Fruit fly (Drosophila melanogaster) whole organism, wandering third instar larva: Measurements from ENCODE around the gene CG9733.

Source experiments
- Abd-B ChIP-seq: fragments of >200 bp; optimal IDR thresholded peaks from 2 replicates; lab custom pipeline; 2017; ENCODE audit warnings: missing biosample characterization, missing genetic modification characterization
- CG32264 ChIP-seq: fragments of 200-800 bp; sonication (Bioruptor generic); optimal IDR thresholded peaks from 2 replicates; lab custom pipeline; 2016; ENCODE audit warnings: missing biosample characterization, missing genetic modification characterization
- CG9705 ChIP-seq: fragments of 200-800 bp; sonication (Bioruptor generic); optimal IDR thresholded peaks from 2 replicates; lab custom pipeline; 2018; ENCODE audit warnings: missing biosample characterization, mild to moderate bottlenecking, missing genetic modification characterization
- CrebA ChIP-seq: fragments of 200-800 bp; sonication (Bioruptor generic); optimal IDR thresholded peaks from 2 replicates; lab custom pipeline; 2016; ENCODE audit warnings: missing biosample characterization, mild to moderate bottlenecking, missing genetic modification characterization, borderline replicate concordance
- Dfd ChIP-seq: fragments of >200 bp; optimal IDR thresholded peaks from 2 replicates; lab custom pipeline; 2017; ENCODE audit warnings: missing biosample characterization, missing genetic modification characterization
- Dif ChIP-seq: fragments of 200-275, 200-300 bp; sonication (Bioruptor generic); optimal IDR thresholded peaks from 2 replicates; lab custom pipeline; 2018; ENCODE audit warnings: missing biosample characterization, missing genetic modification characterization; ENCODE audit not compliant: partially characterized antibody
- GATAd ChIP-seq: sonication (Bioruptor generic); optimal IDR thresholded peaks from 2 replicates; lab custom pipeline; 2016; ENCODE audit warnings: missing biosample characterization, missing genetic modification characterization
- HLH106 ChIP-seq: fragments of 200-800 bp; optimal IDR thresholded peaks from 3 replicates; lab custom pipeline; 2019; ENCODE audit warnings: missing biosample characterization, mild to moderate bottlenecking, missing genetic modification characterization, moderate library complexity
- Hnf4 ChIP-seq: fragments of 200-800 bp; sonication (Bioruptor generic); optimal IDR thresholded peaks from 2 replicates; lab custom pipeline; 2016; ENCODE audit warnings: missing biosample characterization, mild to moderate bottlenecking, missing genetic modification characterization
- Hr78 ChIP-seq: fragments of >200 bp; optimal IDR thresholded peaks from 2 replicates; lab custom pipeline; 2017; ENCODE audit warnings: missing biosample characterization, missing genetic modification characterization
- Hr83 ChIP-seq: fragments of 200-300 bp; sonication (Bioruptor generic); optimal IDR thresholded peaks from 2 replicates; lab custom pipeline; 2016; ENCODE audit warnings: missing biosample characterization, mild to moderate bottlenecking, missing genetic modification characterization, moderate library complexity; ENCODE audit not compliant: poor library complexity, severe bottlenecking
- Jra ChIP-seq: sonication (Bioruptor generic); optimal IDR thresholded peaks from 2 replicates; lab custom pipeline; 2016; ENCODE audit warnings: missing biosample characterization, missing genetic modification characterization
- Mio ChIP-seq: sonication (Bioruptor generic); optimal IDR thresholded peaks from 2 replicates; lab custom pipeline; 2016; ENCODE audit warnings: missing biosample characterization, missing genetic modification characterization
- Myc ChIP-seq: fragments of >200 bp; optimal IDR thresholded peaks from 2 replicates; lab custom pipeline; 2017
- N ChIP-seq: fragments of >200 bp; optimal IDR thresholded peaks from 2 replicates; lab custom pipeline; 2018; ENCODE audit warnings: missing biosample characterization, missing external identifiers, missing genetic modification characterization
- OdsH ChIP-seq: fragments of 200-800 bp; sonication (Bioruptor generic); optimal IDR thresholded peaks from 2 replicates; lab custom pipeline; 2016; ENCODE audit warnings: missing biosample characterization, mild to moderate bottlenecking, missing genetic modification characterization
- Rel ChIP-seq, 2 experiments: fragments of 200-800 bp; sonication (Bioruptor generic) in 1 of 2; optimal IDR thresholded peaks; 2 replicates in 1 of 2; 3 replicates in 1 of 2; lab custom pipeline; 2016 to 2019; ENCODE audit warnings: mild to moderate bottlenecking in 2 of 2, missing biosample characterization in 2 of 2, missing genetic modification characterization in 2 of 2, moderate library complexity in 1 of 2
- Sp1 ChIP-seq: fragments of 200-800 bp; sonication (Bioruptor generic); optimal IDR thresholded peaks from 3 replicates; lab custom pipeline; 2019; ENCODE audit warnings: missing biosample characterization, mild to moderate bottlenecking, missing genetic modification characterization, moderate library complexity
- Vsx2 ChIP-seq: fragments of 200-300, 225-300 bp; sonication (Bioruptor generic); optimal IDR thresholded peaks from 2 replicates; lab custom pipeline; 2018; ENCODE audit warnings: missing biosample characterization, missing genetic modification characterization; ENCODE audit not compliant: partially characterized antibody
- br ChIP-seq: fragments of 200-800 bp; sonication (Bioruptor generic); optimal IDR thresholded peaks from 2 replicates; lab custom pipeline; 2016; ENCODE audit warnings: missing biosample characterization, missing genetic modification characterization
- brk ChIP-seq: fragments of 200-800 bp; sonication (Bioruptor generic); optimal IDR thresholded peaks from 2 replicates; lab custom pipeline; 2016; ENCODE audit warnings: missing biosample characterization, mild to moderate bottlenecking, missing genetic modification characterization
- dl ChIP-seq, 2 experiments: fragments of 175-275, 200-275 bp in 1 of 2; fragments of 200-275 bp in 1 of 2; sonication (Bioruptor generic); optimal IDR thresholded peaks; lab custom pipeline; 2018; ENCODE audit warnings: mild to moderate bottlenecking in 2 of 2, missing biosample characterization in 2 of 2, missing genetic modification characterization in 2 of 2, moderate library complexity in 2 of 2; ENCODE audit not compliant: partially characterized antibody in 2 of 2, insufficient read depth in 1 of 2
- dmrt93B ChIP-seq: fragments of 200-800 bp; sonication (Bioruptor generic); optimal IDR thresholded peaks from 2 replicates; lab custom pipeline; 2018; ENCODE audit warnings: missing biosample characterization, mild to moderate bottlenecking, missing genetic modification characterization
- dsf ChIP-seq: sonication (Bioruptor generic); optimal IDR thresholded peaks from 2 replicates; lab custom pipeline; 2016; ENCODE audit warnings: missing biosample characterization, missing genetic modification characterization, borderline replicate concordance
- ey ChIP-seq: fragments of 200-800 bp; sonication (Bioruptor generic); optimal IDR thresholded peaks from 2 replicates; lab custom pipeline; 2016; ENCODE audit warnings: missing biosample characterization, missing genetic modification characterization
- foxo ChIP-seq, 2 experiments: fragments of 200-800 bp; sonication (Bioruptor generic); optimal IDR thresholded peaks; 2 replicates in 1 of 2; 3 replicates in 1 of 2; lab custom pipeline; 2016 to 2017; ENCODE audit warnings: missing biosample characterization in 2 of 2, missing genetic modification characterization in 2 of 2
- fru ChIP-seq: fragments of 200-800 bp; sonication (Bioruptor generic); optimal IDR thresholded peaks from 3 replicates; lab custom pipeline; 2016; ENCODE audit warnings: missing biosample characterization, mild to moderate bottlenecking, missing genetic modification characterization
- h ChIP-seq: fragments of 200-800 bp; sonication (Bioruptor generic); optimal IDR thresholded peaks from 3 replicates; lab custom pipeline; 2016; ENCODE audit warnings: missing biosample characterization, mild to moderate bottlenecking, missing genetic modification characterization
- jim ChIP-seq: fragments of 175-275, 200-325 bp; sonication (Bioruptor generic); optimal IDR thresholded peaks from 2 replicates; lab custom pipeline; 2016; ENCODE audit warnings: missing biosample characterization, mild to moderate bottlenecking, missing genetic modification characterization
- lola ChIP-seq: fragments of >200 bp; optimal IDR thresholded peaks from 2 replicates; lab custom pipeline; 2017; ENCODE audit warnings: missing biosample characterization, missing genetic modification characterization
- pan ChIP-seq: fragments of >200 bp; optimal IDR thresholded peaks from 2 replicates; lab custom pipeline; 2017
- psq ChIP-seq: fragments of 200-800 bp; sonication (Bioruptor generic); optimal IDR thresholded peaks from 3 replicates; lab custom pipeline; 2017; ENCODE audit warnings: missing biosample characterization, mild to moderate bottlenecking, missing genetic modification characterization, moderate library complexity
- rgr ChIP-seq: fragments of 200-800 bp; sonication (Bioruptor generic); optimal IDR thresholded peaks from 3 replicates; lab custom pipeline; 2016; ENCODE audit warnings: missing biosample characterization, mild to moderate bottlenecking, missing genetic modification characterization
- sage ChIP-seq: fragments of 200-800 bp; sonication (Bioruptor generic); optimal IDR thresholded peaks from 2 replicates; lab custom pipeline; 2016; ENCODE audit warnings: missing biosample characterization, mild to moderate bottlenecking, missing genetic modification characterization
- sv ChIP-seq: fragments of 200-800 bp; sonication (Bioruptor generic); optimal IDR thresholded peaks from 3 replicates; lab custom pipeline; 2016; ENCODE audit warnings: missing biosample characterization, missing genetic modification characterization
- tai ChIP-seq: sonication (Bioruptor generic); optimal IDR thresholded peaks from 2 replicates; lab custom pipeline; 2016; ENCODE audit warnings: missing biosample characterization, missing genetic modification characterization
- usp ChIP-seq: fragments of >200 bp; optimal IDR thresholded peaks from 2 replicates; lab custom pipeline; 2017; ENCODE audit warnings: missing biosample characterization, missing genetic modification characterization
- woc ChIP-seq: sonication (Bioruptor generic); optimal IDR thresholded peaks from 2 replicates; lab custom pipeline; 2016; ENCODE audit warnings: missing biosample characterization, mild to moderate bottlenecking, missing genetic modification characterization

CG9733 gene

DNA sequence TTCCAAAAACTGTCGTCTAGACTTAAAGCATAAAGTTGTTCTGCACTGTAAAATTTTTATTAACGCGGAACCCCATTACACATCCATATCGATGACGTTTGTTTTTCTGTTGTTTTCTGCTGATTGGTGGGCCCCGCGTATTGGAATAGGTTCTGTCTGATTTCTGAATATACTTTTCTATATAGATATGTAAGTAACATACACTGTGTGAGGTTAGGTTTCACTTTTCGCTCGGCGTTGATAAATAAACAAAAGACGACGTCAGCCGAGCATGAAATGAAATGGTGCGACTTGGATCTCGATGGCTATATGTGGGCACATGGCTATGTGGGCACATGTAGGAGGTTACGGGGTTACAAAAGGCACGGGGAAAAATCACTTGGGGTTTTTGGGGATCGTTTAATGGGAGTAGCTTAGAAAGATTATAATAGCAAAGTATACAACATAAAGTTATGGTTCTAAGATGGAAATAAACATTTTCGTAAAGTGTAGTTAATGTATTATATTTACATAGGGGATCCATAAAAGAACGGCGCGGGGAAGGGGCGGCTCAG, 36.6 kb upstream of the CG9733 start:
- TF ChIP-seq h, result no peak
- no peak for TF ChIP-seq HLH106 (tag; lab: Kevin White, UChicago)
- TF ChIP-seq pan, result no peak
- TF ChIP-seq br, result no peak
- TF ChIP-seq Dif (GFP tag; lab: Kevin White, UChicago), result no peak
- no peak for TF ChIP-seq Hr78 (GFP tag; lab: Kevin White, UChicago)
- TF ChIP-seq sage (GFP tag; lab: Kevin White, UChicago), result no peak
- no peak for TF ChIP-seq N (GFP tag; lab: Kevin White, UChicago)
- TF ChIP-seq GATAd (GFP tag; lab: Kevin White, UChicago), result no peak
- TF ChIP-seq usp (GFP tag; lab: Kevin White, UChicago), result no peak
- no peak for TF ChIP-seq CG9705 (GFP tag; lab: Kevin White, UChicago)
- no peak for TF ChIP-seq foxo (GFP tag; optimal IDR thresholded peaks at IDR 0.05; lab: Kevin White, UChicago)
- TF ChIP-seq Mio, result no peak
- no peak for TF ChIP-seq psq (GFP tag; lab: Kevin White, UChicago)
- no peak for TF ChIP-seq fru
- no peak for TF ChIP-seq ey

dm6 chr3R:30282478-30282877, 36.0 kb upstream of the CG9733 start:
- TF ChIP-seq Dfd (GFP tag; lab: Kevin White, UChicago), result peak; percentile 43
- TF ChIP-seq Hr78 (GFP tag; lab: Kevin White, UChicago), result no peak

DNA sequence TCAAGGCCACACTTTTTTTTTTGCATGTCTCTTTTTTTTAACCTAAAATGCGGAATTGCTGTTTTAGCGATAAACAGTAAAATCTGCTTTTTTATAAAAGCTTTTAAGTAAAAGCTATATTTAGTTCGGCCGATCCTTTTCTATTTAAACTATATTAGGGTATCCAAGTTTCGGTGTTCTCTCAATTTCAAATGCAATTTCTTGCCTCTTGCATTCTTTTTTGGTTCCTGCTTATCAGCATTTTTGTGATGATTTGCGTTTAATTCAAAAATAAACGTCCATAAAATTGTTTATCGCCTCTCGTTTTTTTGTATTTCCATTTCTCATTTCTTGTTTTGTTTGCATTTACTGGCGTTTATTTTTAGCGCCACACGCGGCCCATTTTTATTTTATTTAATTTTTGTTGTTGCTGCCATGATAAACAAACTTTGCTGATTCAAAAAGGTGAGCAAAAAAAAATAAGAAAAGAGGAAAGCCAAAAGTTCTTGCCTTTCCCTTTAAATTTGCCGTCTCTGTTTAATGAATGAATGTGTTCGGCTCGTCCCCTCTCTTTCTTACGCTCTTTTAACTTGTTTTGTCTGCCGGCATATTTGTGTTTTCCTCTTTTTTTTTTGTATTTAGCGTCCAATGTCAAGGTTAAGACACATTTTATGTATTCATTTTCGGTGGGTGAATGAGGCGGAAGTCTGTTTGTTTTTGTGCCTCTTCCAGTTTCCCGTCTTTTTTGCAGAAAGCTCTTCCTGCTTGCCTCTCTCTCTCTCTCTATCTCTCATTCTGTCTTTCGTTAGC, 35.0 kb upstream of the CG9733 start:
- TF ChIP-seq lola (GFP tag; lab: Kevin White, UChicago) (no peak), Jra (no peak), sage (GFP tag; lab: Kevin White, UChicago) (peak; percentile 73), ey (peak; percentile 87), GATAd (GFP tag; lab: Kevin White, UChicago) (no peak), brk (GFP tag; lab: Kevin White, UChicago) (peak; percentile 79), Mio (no peak), woc (GFP tag; lab: Kevin White, UChicago) (peak; percentile 81), h (peak; percentile 79), N (GFP tag; lab: Kevin White, UChicago) (no peak), rgr (GFP tag; lab: Kevin White, UChicago) (peak; percentile 84), Vsx2 (no peak), br (peak; percentile 71), dsf (peak; percentile 27), sv (no peak), pan (no peak), fru (peak; percentile 82), CrebA (GFP tag; lab: Kevin White, UChicago) (peak; percentile 73), CG9705 (GFP tag; lab: Kevin White, UChicago) (no peak), CG32264 (peak; percentile 62), jim (GFP tag; lab: Kevin White, UChicago) (no peak), Hnf4 (GFP tag; lab: Kevin White, UChicago) (peak; percentile 68), OdsH (peak; percentile 80), Dfd (GFP tag; lab: Kevin White, UChicago) (no peak), dmrt93B (peak; percentile 35), Sp1 (GFP tag; lab: Kevin White, UChicago) (peak; percentile 77), tai (GFP tag; lab: Kevin White, UChicago) (peak; percentile 64), Myc (lab: Kevin White, UChicago) (no peak), foxo (GFP tag; optimal IDR thresholded peaks at IDR 0.05; lab: Kevin White, UChicago) (peak; percentile 33 to 85), usp (GFP tag; lab: Kevin White, UChicago) (no peak), psq (GFP tag; lab: Kevin White, UChicago) (peak; percentile 87), Dif (GFP tag; lab: Kevin White, UChicago) (no peak), dl (GFP tag; optimal IDR thresholded peaks at IDR 0.05; lab: Kevin White, UChicago; ENCODE audit: insufficient read depth in 1 of 2, partially characterized antibody in 2 of 2) (no peak), Abd-B (GFP tag; lab: Kevin White, UChicago) (no peak), Hr78 (GFP tag; lab: Kevin White, UChicago) (no peak), Rel (GFP tag; optimal IDR thresholded peaks at IDR 0.05; lab: Kevin White, UChicago) (peak; percentile 19), Rel (tag; optimal IDR thresholded peaks at IDR 0.05; lab: Kevin White, UChicago) (peak; percentile 61), HLH106 (tag; lab: Kevin White, UChicago) (peak; percentile 75), Hr83 (no peak)
- TF ChIP-seq, all 38 proteins: peak for 20
